Fruit fly (Drosophila melanogaster) Kc167 (cell line): Measurements from ENCODE around the gene Pka-C2.

Experiments used
- Myc ChIP-seq: fragments of >200 bp; optimal IDR thresholded peaks from 2 replicates; lab custom pipeline; 2017; ENCODE audit warnings: missing external identifiers
- Sin3A ChIP-seq: fragments of >200 bp; optimal IDR thresholded peaks from 2 replicates; lab custom pipeline; 2018; ENCODE audit warnings: missing external identifiers
- h ChIP-seq: fragments of >200 bp; optimal IDR thresholded peaks from 3 replicates; lab custom pipeline; 2018; ENCODE audit warnings: missing external identifiers
- insv ChIP-seq: fragments of >200 bp; optimal IDR thresholded peaks from 3 replicates; lab custom pipeline; 2018; ENCODE audit warnings: missing external identifiers
- psq ChIP-seq: fragments of >200 bp; optimal IDR thresholded peaks from 2 replicates; lab custom pipeline; 2017; ENCODE audit warnings: missing external identifiers
- ttk ChIP-seq: sonication (Bioruptor generic); optimal IDR thresholded peaks from 2 replicates; lab custom pipeline; 2017; ENCODE audit warnings: missing external identifiers

DNA sequence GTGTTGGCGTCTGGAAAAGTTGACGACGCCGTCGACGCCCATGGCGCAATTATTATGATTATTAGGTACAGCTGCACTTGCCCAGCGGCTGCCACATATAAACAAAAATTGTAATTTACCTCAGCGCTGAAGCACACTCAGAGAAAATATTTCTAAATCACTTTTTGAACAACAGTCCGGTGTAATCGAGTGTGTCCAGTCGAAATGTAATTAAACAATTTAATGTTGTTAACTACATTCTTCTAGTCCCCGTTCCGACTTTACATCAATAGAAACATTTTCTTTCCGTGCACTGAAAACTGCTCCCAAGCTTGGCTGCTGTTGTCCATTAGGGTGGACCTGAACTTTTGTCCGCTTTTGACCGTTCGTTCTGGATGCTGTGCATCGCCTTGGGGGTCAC lies 32.1 kb upstream of the Pka-C2 start:
- TF ChIP-seq h (no peak), Myc (no peak), psq (lab: Kevin White, UChicago) (no peak), Sin3A (no peak), insv (no peak), ttk (lab: Kevin White, UChicago) (no peak)
